Worm (Caenorhabditis elegans) whole organism, early embryonic: ENCODE results near the gene T07F12.1.
A peak's percentile ranks its signal among the peaks of the same experiment; 100 is the strongest.

Experiments used
- B0310.2 ChIP-seq: sonication (generic microtip); optimal IDR thresholded peaks from 2 replicates; lab custom pipeline; 2016; ENCODE audit warnings: mild to moderate bottlenecking, missing genetic modification characterization, missing compliant biosample characterization
- F13C5.2 ChIP-seq: sonication (generic microtip); optimal IDR thresholded peaks from 2 replicates; lab custom pipeline; 2017; ENCODE audit warnings: mild to moderate bottlenecking, missing genetic modification characterization, inconsistent platforms, missing compliant biosample characterization
- aly-1 ChIP-seq: sonication (generic microtip); optimal IDR thresholded peaks from 2 replicates; lab custom pipeline; 2016; ENCODE audit warnings: missing genetic modification characterization, missing compliant biosample characterization
- ama-1 ChIP-seq: fragments of 150-350 bp; optimal IDR thresholded peaks from 2 replicates; lab custom pipeline; 2014
- ceh-13 ChIP-seq: fragments of 200-800 bp; sonication (Bioruptor generic); optimal IDR thresholded peaks from 2 replicates; lab custom pipeline; 2018; ENCODE audit warnings: mild to moderate bottlenecking, missing genetic modification characterization, missing compliant biosample characterization
- ceh-36 ChIP-seq: sonication (generic microtip); optimal IDR thresholded peaks from 2 replicates; lab custom pipeline; 2016; ENCODE audit warnings: missing genetic modification characterization, inconsistent platforms, missing compliant biosample characterization
- ets-7 ChIP-seq: sonication (generic microtip); optimal IDR thresholded peaks from 2 replicates; lab custom pipeline; 2016; ENCODE audit warnings: missing genotype, missing genetic modification characterization, missing compliant biosample characterization
- flt-1 ChIP-seq: fragments of 200-800 bp; sonication (Bioruptor generic); IDR thresholded peaks from 2 replicates; pipeline ENCODE4 v1.3.6; 2022; ENCODE audit warnings: missing genetic modification characterization, missing compliant biosample characterization
- hmbx-1 ChIP-seq: sonication (generic microtip); optimal IDR thresholded peaks from 2 replicates; lab custom pipeline; 2016; ENCODE audit warnings: mild to moderate bottlenecking, missing genetic modification characterization, missing compliant biosample characterization
- hmg-4 ChIP-seq: fragments of 200-800 bp; sonication (Bioruptor generic); optimal IDR thresholded peaks from 2 replicates; lab custom pipeline; 2018; ENCODE audit warnings: mild to moderate bottlenecking, missing genetic modification characterization, missing compliant biosample characterization
- hnd-1 ChIP-seq: sonication (generic microtip); optimal IDR thresholded peaks from 2 replicates; lab custom pipeline; 2016; ENCODE audit warnings: missing genetic modification characterization, missing compliant biosample characterization
- pes-1 ChIP-seq: fragments of 200-800 bp; sonication (Bioruptor generic); IDR thresholded peaks from 2 replicates; pipeline ENCODE4 v1.3.6; 2022; ENCODE audit warnings: missing genetic modification reagents, missing genetic modification characterization, missing compliant biosample characterization
- scrt-1 ChIP-seq: fragments of 200-800 bp; sonication (Bioruptor generic); IDR thresholded peaks from 2 replicates; pipeline ENCODE4 v1.3.6; 2022; ENCODE audit warnings: missing genetic modification characterization, missing compliant biosample characterization
- sea-1 ChIP-seq: fragments of 200-800 bp; sonication (Bioruptor generic); conservative IDR thresholded peaks from 2 replicates; pipeline ENCODE4 v1.3.6; 2022; ENCODE audit warnings: missing genetic modification characterization, missing compliant biosample characterization
- tbx-11 ChIP-seq: fragments of 200-800 bp; sonication (Bioruptor generic); IDR thresholded peaks from 2 replicates; pipeline ENCODE4 v1.3.6; 2022; ENCODE audit warnings: missing genetic modification characterization, missing compliant biosample characterization
- tbx-37 ChIP-seq: fragments of 200-800 bp; sonication (Bioruptor generic); conservative IDR thresholded peaks from 2 replicates; pipeline ENCODE4 v1.3.6; 2022; ENCODE audit warnings: missing genetic modification reagents, missing genetic modification characterization, missing compliant biosample characterization
- tra-4 ChIP-seq: sonication (generic microtip); optimal IDR thresholded peaks from 2 replicates; lab custom pipeline; 2017; ENCODE audit warnings: missing genetic modification characterization, missing compliant biosample characterization

The T07F12.1 gene

ce11 chrX:4881310-4881709, 12.5 kb upstream of the T07F12.1 start:
- TF ChIP-seq hmg-4 (GFP tag; lab: Kevin White, UChicago) (peak; percentile 54), ceh-13 (no peak)

ce11 chrX:4885651-4886050, 8.2 kb upstream of the T07F12.1 start, which contains the start of gene arrd-23:
Gene arrd-23 (plus strand): TSS chrX:4885951.
- no peak for TF ChIP-seq tbx-37 (GFP tag; lab: Robert Waterston, UW)

- no peak for TF ChIP-seq tbx-11
- TF ChIP-seq F13C5.2, result peak; percentile 34
- TF ChIP-seq scrt-1 (GFP tag; lab: Robert Waterston, UW), result no peak
- TF ChIP-seq hmg-4 (GFP tag; lab: Kevin White, UChicago), result peak; percentile 38
These were observed 3.7 kb upstream of the T07F12.1 start, which contains the start of gene T07F12.2 for ce11 chrX:4890159-4890558. Gene T07F12.2 (plus strand): TSS chrX:4890245.

ce11 chrX:4895223-4895622, 1.4 kb downstream of the T07F12.1 start:
- TF ChIP-seq ama-1 (lab: Kevin White, UChicago) (no peak), sea-1 (GFP tag; lab: Robert Waterston, UW) (no peak), tra-4 (tag; lab: Kevin White, UChicago) (no peak)

- TF ChIP-seq hmg-4 (GFP tag; lab: Kevin White, UChicago), result peak; percentile 37
- TF ChIP-seq hmbx-1 (tag; lab: Kevin White, UChicago), result no peak
- TF ChIP-seq pes-1, result no peak
- TF ChIP-seq ceh-13, result no peak
- TF ChIP-seq F13C5.2, result no peak
- TF ChIP-seq sea-1 (GFP tag; lab: Robert Waterston, UW), result no peak
- TF ChIP-seq tbx-11, result no peak
These were observed 5.8 kb downstream of the T07F12.1 start for ce11 chrX:4899623-4900022.

ce11 chrX:4900685-4901084, 6.8 kb downstream of the T07F12.1 start, which contains the start of gene T07F12.4:
Gene T07F12.4 (minus strand): TSS chrX:4900814.
- TF ChIP-seq tra-4 (tag; lab: Kevin White, UChicago) (no peak), aly-1 (tag; lab: Kevin White, UChicago) (no peak), ceh-13 (no peak), sea-1 (GFP tag; lab: Robert Waterston, UW) (no peak), scrt-1 (GFP tag; lab: Robert Waterston, UW) (no peak), tbx-37 (GFP tag; lab: Robert Waterston, UW) (no peak), pes-1 (no peak), flt-1 (no peak), hnd-1 (tag; lab: Kevin White, UChicago) (no peak), tbx-11 (no peak), F13C5.2 (no peak), hmg-4 (GFP tag; lab: Kevin White, UChicago) (no peak), ama-1 (lab: Kevin White, UChicago) (no peak), ets-7 (tag; lab: Kevin White, UChicago) (no peak), hmbx-1 (tag; lab: Kevin White, UChicago) (no peak), ceh-36 (tag; lab: Kevin White, UChicago) (no peak)

ce11 chrX:4901974-4902373, 8.1 kb downstream of the T07F12.1 start:
- TF ChIP-seq F13C5.2 (no peak), aly-1 (tag; lab: Kevin White, UChicago) (no peak), scrt-1 (GFP tag; lab: Robert Waterston, UW) (no peak), sea-1 (GFP tag; lab: Robert Waterston, UW) (no peak), flt-1 (no peak), pes-1 (no peak), tbx-37 (GFP tag; lab: Robert Waterston, UW) (no peak), ama-1 (lab: Kevin White, UChicago) (no peak), tbx-11 (no peak), hmg-4 (GFP tag; lab: Kevin White, UChicago) (no peak), tra-4 (tag; lab: Kevin White, UChicago) (no peak)

ce11 chrX:4902376-4902775, 8.5 kb downstream of the T07F12.1 start:
- no peak for TF ChIP-seq ceh-36 (tag; lab: Kevin White, UChicago)
- no peak for TF ChIP-seq ceh-13
- TF ChIP-seq sea-1 (GFP tag; lab: Robert Waterston, UW), result no peak
- TF ChIP-seq hnd-1 (tag; lab: Kevin White, UChicago), result no peak
- TF ChIP-seq aly-1 (tag; lab: Kevin White, UChicago), result no peak
- TF ChIP-seq tbx-37 (GFP tag; lab: Robert Waterston, UW), result no peak
- TF ChIP-seq ets-7 (tag; lab: Kevin White, UChicago), result no peak
- no peak for TF ChIP-seq hmbx-1 (tag; lab: Kevin White, UChicago)
- no peak for TF ChIP-seq flt-1

- TF ChIP-seq tbx-37 (GFP tag; lab: Robert Waterston, UW) (no peak), ceh-36 (tag; lab: Kevin White, UChicago) (no peak), flt-1 (no peak), tra-4 (tag; lab: Kevin White, UChicago) (no peak), ama-1 (lab: Kevin White, UChicago) (no peak), hmbx-1 (tag; lab: Kevin White, UChicago) (no peak), tbx-11 (no peak), F13C5.2 (no peak), pes-1 (no peak), scrt-1 (GFP tag; lab: Robert Waterston, UW) (no peak), sea-1 (GFP tag; lab: Robert Waterston, UW) (no peak), ets-7 (tag; lab: Kevin White, UChicago) (no peak), hmg-4 (GFP tag; lab: Kevin White, UChicago) (no peak), aly-1 (tag; lab: Kevin White, UChicago) (no peak), ceh-13 (no peak), hnd-1 (tag; lab: Kevin White, UChicago) (no peak), B0310.2 (tag; lab: Kevin White, UChicago) (no peak)
These were observed 11.9 kb downstream of the T07F12.1 start, which contains the start of gene K05B2.2 for ce11 chrX:4905804-4906203. Gene K05B2.2 (plus strand): TSS chrX:4906081.
